Worm (Caenorhabditis elegans): ENCODE data around the gene sax-7.

DNA sequence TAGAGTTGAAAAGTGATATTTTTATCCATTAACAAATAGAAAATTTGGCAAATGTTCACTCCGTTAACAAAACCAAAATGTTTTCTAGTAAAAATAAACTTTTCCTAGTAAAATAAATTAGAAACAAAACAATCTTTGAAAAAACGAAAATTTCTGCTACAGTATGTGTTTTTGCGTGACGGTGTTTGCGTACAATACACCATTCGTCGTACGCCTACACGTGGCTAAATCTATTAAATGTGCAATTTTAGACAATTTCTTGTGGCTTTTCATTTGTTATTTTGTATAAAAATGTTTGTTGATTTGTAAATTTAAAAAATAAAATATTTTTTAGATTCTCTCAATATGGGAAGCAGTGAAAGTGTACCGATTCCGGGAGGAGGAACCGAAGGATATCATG lies 50.7 kb downstream of the sax-7 start, which contains the start of gene Y42H9AR.1:
- no peak for TF ChIP-seq med-1 (GFP tag; optimal IDR thresholded peaks at IDR 0.05; ENCODE audit: insufficient read depth)
- no peak for TF ChIP-seq ref-1 (GFP tag; conservative IDR thresholded peaks at IDR 0.05)
- no peak for TF ChIP-seq cog-1 (tag; optimal IDR thresholded peaks at IDR 0.05)
